Worm (Caenorhabditis elegans) whole organism, young adult: ENCODE measurements around the gene tbx-2.

Experiments
- F49E8.2 ChIP-seq: sonication (generic microtip); optimal IDR thresholded peaks from 3 replicates; lab custom pipeline; 2017; ENCODE audit warnings: missing genetic modification characterization, mild to moderate bottlenecking, missing compliant biosample characterization, antibody characterized with exemption, moderate library complexity; ENCODE audit not compliant: insufficient read depth
- hlh-12 ChIP-seq: sonication (generic microtip); optimal IDR thresholded peaks from 2 replicates; lab custom pipeline; 2016; ENCODE audit warnings: missing genetic modification characterization, missing compliant biosample characterization
- let-607 ChIP-seq, 2 experiments: fragments of 200-800 bp in 1 of 2; sonication (Bioruptor generic) in 1 of 2; sonication (generic microtip) in 1 of 2; optimal IDR thresholded peaks; 2 replicates each; lab custom pipeline; 2016 to 2018; ENCODE audit warnings: mild to moderate bottlenecking in 2 of 2, missing compliant biosample characterization in 2 of 2, missing genetic modification characterization in 2 of 2, moderate library complexity in 2 of 2, missing genotype in 1 of 2
- nhr-179 ChIP-seq: sonication (generic microtip); optimal IDR thresholded peaks from 2 replicates; lab custom pipeline; 2016; ENCODE audit warnings: mild to moderate bottlenecking, missing genetic modification characterization, missing compliant biosample characterization
- pha-4 ChIP-seq: fragments of 150-350 bp; sonication (generic microtip); optimal IDR thresholded peaks from 2 replicates; lab custom pipeline; 2014; ENCODE audit warnings: missing biosample characterization, missing genetic modification reagents, missing genetic modification characterization
- unc-62 ChIP-seq: fragments of 150-350 bp; optimal IDR thresholded peaks from 2 replicates; lab custom pipeline; 2014; ENCODE audit warnings: missing biosample characterization, missing genetic modification reagents, missing genetic modification characterization

- TF ChIP-seq let-607 (tag; optimal IDR thresholded peaks at IDR 0.05; lab: Kevin White, UChicago), result no peak
- TF ChIP-seq nhr-179 (tag; lab: Kevin White, UChicago), result no peak
- TF ChIP-seq F49E8.2 (tag; lab: Kevin White, UChicago), result no peak
- TF ChIP-seq hlh-12 (tag; lab: Kevin White, UChicago), result no peak
- no peak for TF ChIP-seq unc-62 (GFP tag; lab: Kevin White, UChicago)
- TF ChIP-seq pha-4 (tag; lab: Kevin White, UChicago), result no peak
These were observed 13.9 kb upstream of the tbx-2 start for ce11 chrIII:5150012-5150411.
